Worm (Caenorhabditis elegans): Measurements from ENCODE around the gene unc-83.

DNA sequence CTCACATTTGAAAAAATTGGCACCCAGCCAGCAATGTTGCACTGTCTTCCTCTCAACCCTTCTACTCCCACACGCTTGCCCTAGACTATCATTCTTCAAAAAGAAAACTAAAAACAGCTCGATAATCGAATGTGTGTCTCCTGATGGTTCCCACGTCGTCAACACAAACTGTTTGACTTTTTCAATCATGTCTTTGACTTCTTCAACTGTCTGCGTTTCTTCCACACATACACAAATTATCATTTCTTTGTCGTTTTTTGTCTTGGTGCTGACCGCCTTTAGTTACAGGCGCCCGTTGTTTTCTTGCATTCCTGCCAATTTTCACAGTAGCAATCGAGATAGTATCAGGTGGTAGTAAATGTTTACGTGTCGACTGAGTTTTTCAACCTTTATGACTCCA, 2.3 kb upstream of the unc-83 start:
- TF ChIP-seq F13H6.1 (tag; optimal IDR thresholded peaks at IDR 0.05) (no peak), elt-2 (tag; optimal IDR thresholded peaks at IDR 0.05) (no peak), ama-1 (optimal IDR thresholded peaks at IDR 0.05) (no peak), dve-1 (tag; optimal IDR thresholded peaks at IDR 0.05) (no peak), tbx-2 (tag; optimal IDR thresholded peaks at IDR 0.05) (no peak), pax-1 (tag; optimal IDR thresholded peaks at IDR 0.05) (no peak), unc-55 (GFP tag; optimal IDR thresholded peaks at IDR 0.05) (no peak), che-1 (tag; optimal IDR thresholded peaks at IDR 0.05) (no peak), hlh-6 (tag; optimal IDR thresholded peaks at IDR 0.05) (no peak), fkh-10 (GFP tag; optimal IDR thresholded peaks at IDR 0.05) (no peak)
